Worm (Caenorhabditis elegans): ENCODE data around the gene srh-274.

- TF ChIP-seq snpc-4 (tag; optimal IDR thresholded peaks at IDR 0.05): no peak
- no peak for TF ChIP-seq nhr-19 (GFP tag; conservative IDR thresholded peaks at IDR 0.05)
- no peak for TF ChIP-seq ama-1 (optimal IDR thresholded peaks at IDR 0.05)
- no peak for TF ChIP-seq unc-130 (tag; optimal IDR thresholded peaks at IDR 0.05)
- TF ChIP-seq ceh-63 (GFP tag; optimal IDR thresholded peaks at IDR 0.05): no peak
- no peak for TF ChIP-seq jun-1 (tag; optimal IDR thresholded peaks at IDR 0.05)
- TF ChIP-seq pqm-1 (tag; optimal IDR thresholded peaks at IDR 0.05): no peak
- no peak for TF ChIP-seq ztf-4 (tag; optimal IDR thresholded peaks at IDR 0.05)
- TF ChIP-seq dpl-1 (GFP tag; optimal IDR thresholded peaks at IDR 0.05): no peak
- TF ChIP-seq nhr-12 (tag; optimal IDR thresholded peaks at IDR 0.05): no peak
Observed at ce11 chrII:938549-938948, 44.4 kb upstream of the srh-274 start, which contains the start of gene R07C3.3.
